Worm (Caenorhabditis elegans) whole organism, L4 larva: ENCODE results near the gene C27D6.15.

Experiments used
- R02D3.7 ChIP-seq: fragments of 150-350 bp; sonication (generic microtip); optimal IDR thresholded peaks from 3 replicates; lab custom pipeline; 2014; ENCODE audit warnings: missing biosample characterization, missing genetic modification characterization
- ZK546.5 ChIP-seq, 2 experiments: sonication (generic microtip); optimal IDR thresholded peaks; 2 replicates each; lab custom pipeline; 2017; ENCODE audit warnings: missing biosample characterization in 2 of 2, missing genetic modification characterization in 2 of 2
- aly-2 ChIP-seq: sonication (generic microtip); optimal IDR thresholded peaks from 2 replicates; lab custom pipeline; 2018; ENCODE audit warnings: missing biosample characterization, missing genetic modification characterization
- ceh-62 ChIP-seq: sonication (generic microtip); optimal IDR thresholded peaks from 2 replicates; lab custom pipeline; 2017; ENCODE audit warnings: missing biosample characterization, missing genetic modification characterization
- ceh-82 ChIP-seq: sonication (generic microtip); optimal IDR thresholded peaks from 2 replicates; lab custom pipeline; 2017; ENCODE audit warnings: missing biosample characterization, missing genetic modification characterization
- ces-1 ChIP-seq: fragments of 150-350 bp; sonication (generic microtip); optimal IDR thresholded peaks from 4 replicates; lab custom pipeline; 2014; ENCODE audit warnings: missing biosample characterization, missing genetic modification reagents, missing genetic modification characterization
- fos-1 ChIP-seq: fragments of 150-350 bp; optimal IDR thresholded peaks from 2 replicates; lab custom pipeline; 2014; ENCODE audit warnings: missing biosample characterization, missing genetic modification characterization
- jun-1 ChIP-seq: fragments of 150-350 bp; optimal IDR thresholded peaks from 2 replicates; lab custom pipeline; 2014; ENCODE audit warnings: missing biosample characterization, missing genetic modification reagents, missing genetic modification characterization
- nhr-237 ChIP-seq: sonication (generic microtip); optimal IDR thresholded peaks from 2 replicates; lab custom pipeline; 2017; ENCODE audit warnings: missing biosample characterization, missing genetic modification characterization
- nhr-76 ChIP-seq: fragments of 150-350 bp; optimal IDR thresholded peaks from 2 replicates; lab custom pipeline; 2014; ENCODE audit warnings: missing biosample characterization, missing genetic modification characterization
- unc-130 ChIP-seq: sonication (generic microtip); optimal IDR thresholded peaks from 2 replicates; lab custom pipeline; 2016; ENCODE audit warnings: missing genetic modification reagents, missing genetic modification characterization, missing compliant biosample characterization
- unc-39 ChIP-seq: sonication (generic microtip); optimal IDR thresholded peaks from 2 replicates; lab custom pipeline; 2017; ENCODE audit warnings: missing biosample characterization, missing genetic modification characterization
- vab-7 ChIP-seq: fragments of 200-800 bp; sonication (Bioruptor generic); IDR thresholded peaks from 2 replicates; pipeline ENCODE4 v1.3.6; 2022; ENCODE audit warnings: missing genetic modification reagents, missing genetic modification characterization, missing compliant biosample characterization
- zip-11 ChIP-seq: fragments of 200-800 bp; sonication (Bioruptor generic); IDR thresholded peaks from 2 replicates; pipeline ENCODE4 v1.3.6; 2022; ENCODE audit warnings: missing genetic modification characterization, missing compliant biosample characterization

ce11 chrII:5202930-5203329 lies 31.2 kb downstream of the C27D6.15 start, which contains the start of gene ampd-1:
- no peak for TF ChIP-seq jun-1 (tag; lab: Kevin White, UChicago)
- no peak for TF ChIP-seq nhr-76 (tag; lab: Kevin White, UChicago)
- TF ChIP-seq vab-7 (GFP tag; lab: Robert Waterston, UW) = no peak
- TF ChIP-seq R02D3.7 (tag; lab: Kevin White, UChicago) = no peak
- TF ChIP-seq ZK546.5 (tag; optimal IDR thresholded peaks at IDR 0.05; lab: Kevin White, UChicago) = no peak
- TF ChIP-seq ceh-82 (tag; lab: Kevin White, UChicago) = no peak
- no peak for TF ChIP-seq fos-1 (tag; lab: Kevin White, UChicago)
- no peak for TF ChIP-seq ces-1 (GFP tag; lab: Kevin White, UChicago)
- no peak for TF ChIP-seq unc-130 (GFP tag; lab: Kevin White, UChicago)
- no peak for TF ChIP-seq zip-11 (GFP tag; lab: Robert Waterston, UW)
- no peak for TF ChIP-seq nhr-237 (tag; lab: Kevin White, UChicago)
- TF ChIP-seq ceh-62 (tag; lab: Kevin White, UChicago) = no peak
- no peak for TF ChIP-seq aly-2 (tag; lab: Kevin White, UChicago)
- no peak for TF ChIP-seq unc-39 (tag; lab: Kevin White, UChicago)
